Worm (Caenorhabditis elegans) whole organism, midembryonic: ENCODE results near the gene mrps-17.
A peak's percentile ranks its signal among the peaks of the same experiment; 100 is the strongest.

Experiments
- flt-1 ChIP-seq: fragments of 200-800 bp; sonication (Bioruptor generic); IDR thresholded peaks from 2 replicates; pipeline ENCODE4 v1.3.6; 2022; ENCODE audit warnings: missing genetic modification characterization, missing compliant biosample characterization
- med-1 ChIP-seq: sonication (generic microtip); optimal IDR thresholded peaks from 2 replicates; lab custom pipeline; 2017; ENCODE audit warnings: missing genetic modification characterization, mild to moderate bottlenecking, missing compliant biosample characterization, antibody characterized with exemption, missing genetic modification reagents; ENCODE audit not compliant: insufficient read depth
- ref-1 ChIP-seq: fragments of 200-800 bp; sonication (Bioruptor generic); conservative IDR thresholded peaks from 2 replicates; pipeline ENCODE4 v1.3.6; 2022; ENCODE audit warnings: missing genetic modification reagents, missing genetic modification characterization, missing compliant biosample characterization
- tab-1 ChIP-seq: fragments of 200-800 bp; sonication (Bioruptor generic); IDR thresholded peaks from 2 replicates; pipeline ENCODE4 v1.3.6; 2022; ENCODE audit warnings: missing genetic modification characterization, missing compliant biosample characterization
- ztf-23 ChIP-seq: fragments of 200-800 bp; sonication (Bioruptor generic); IDR thresholded peaks from 2 replicates; pipeline ENCODE4 v1.3.6; 2022; ENCODE audit warnings: missing genetic modification reagents, missing genetic modification characterization, missing compliant biosample characterization
- ztf-29 ChIP-seq: fragments of 200-800 bp; sonication (Bioruptor generic); IDR thresholded peaks from 2 replicates; pipeline ENCODE4 v1.3.6; 2022; ENCODE audit warnings: missing genetic modification reagents, missing genetic modification characterization, missing compliant biosample characterization

- TF ChIP-seq ref-1 (no peak), flt-1 (0 out of 2 replicates have a peak, but pooled peaks have one; percentile 8), ztf-29 (GFP tag; lab: Robert Waterston, UW) (peak; percentile 39; the same call in 1 of the 2 replicates), med-1 (GFP tag; lab: Kevin White, UChicago) (no peak), tab-1 (no peak), ztf-23 (GFP tag; lab: Robert Waterston, UW) (no peak)
Observed at ce11 chrIII:6420995-6421404, 10.6 kb downstream of the mrps-17 start.
